Worm (Caenorhabditis elegans) whole organism, L2 larva: ENCODE data around the gene lgc-21.

ENCODE experiments used
- C34F6.9 ChIP-seq: fragments of 150-350 bp; optimal IDR thresholded peaks from 2 replicates; lab custom pipeline; 2014; ENCODE audit warnings: missing biosample characterization, missing genetic modification characterization
- F13H6.1 ChIP-seq: sonication (generic microtip); optimal IDR thresholded peaks from 2 replicates; lab custom pipeline; 2016; ENCODE audit warnings: missing genetic modification characterization, missing compliant biosample characterization
- R02D3.7 ChIP-seq: fragments of 150-350 bp; optimal IDR thresholded peaks from 2 replicates; lab custom pipeline; 2014; ENCODE audit warnings: missing biosample characterization, missing genetic modification characterization
- Y55F3AM.14 ChIP-seq: fragments of 200-800 bp; sonication (Bioruptor generic); optimal IDR thresholded peaks from 2 replicates; lab custom pipeline; 2018; ENCODE audit warnings: mild to moderate bottlenecking, missing genetic modification characterization, missing compliant biosample characterization
- ZK546.5 ChIP-seq: sonication (generic microtip); optimal IDR thresholded peaks from 2 replicates; lab custom pipeline; 2017; ENCODE audit warnings: missing biosample characterization, missing genetic modification characterization
- alr-1 ChIP-seq: fragments of 150-350 bp; optimal IDR thresholded peaks from 2 replicates; lab custom pipeline; 2014; ENCODE audit warnings: missing biosample characterization, missing genetic modification characterization
- aly-2 ChIP-seq: fragments of 150-350 bp; optimal IDR thresholded peaks from 2 replicates; lab custom pipeline; 2014; ENCODE audit warnings: missing biosample characterization, missing genetic modification characterization
- ama-1 ChIP-seq: fragments of 150-350 bp; optimal IDR thresholded peaks from 2 replicates; lab custom pipeline; 2018; ENCODE audit warnings: inconsistent platforms
- blmp-1 ChIP-seq: sonication (generic microtip); optimal IDR thresholded peaks from 2 replicates; lab custom pipeline; 2017; ENCODE audit warnings: missing genetic modification characterization, mild to moderate bottlenecking, missing compliant biosample characterization, antibody characterized with exemption, moderate library complexity; ENCODE audit not compliant: insufficient read depth
- ceh-16 ChIP-seq: fragments of 150-350 bp; optimal IDR thresholded peaks from 2 replicates; lab custom pipeline; 2014; ENCODE audit warnings: missing biosample characterization, missing genetic modification characterization
- ceh-82 ChIP-seq: fragments of 150-350 bp; optimal IDR thresholded peaks from 2 replicates; lab custom pipeline; 2014; ENCODE audit warnings: missing biosample characterization, missing genetic modification characterization
- crh-2 ChIP-seq: sonication (generic microtip); optimal IDR thresholded peaks from 2 replicates; lab custom pipeline; 2017; ENCODE audit warnings: missing biosample characterization, missing genetic modification characterization
- dmd-4 ChIP-seq: sonication (generic microtip); optimal IDR thresholded peaks from 2 replicates; lab custom pipeline; 2017; ENCODE audit warnings: missing biosample characterization, missing genetic modification characterization
- egl-27 ChIP-seq: sonication (generic microtip); optimal IDR thresholded peaks from 3 replicates; lab custom pipeline; 2017; ENCODE audit warnings: missing biosample characterization, missing genetic modification reagents, missing genetic modification characterization
- elt-1 ChIP-seq: fragments of 150-350 bp; optimal IDR thresholded peaks from 2 replicates; lab custom pipeline; 2014; ENCODE audit warnings: missing biosample characterization, missing genetic modification characterization
- elt-3 ChIP-seq: sonication (generic microtip); optimal IDR thresholded peaks from 2 replicates; lab custom pipeline; 2017; ENCODE audit warnings: missing biosample characterization, missing genetic modification characterization
- fos-1 ChIP-seq: fragments of 150-350 bp; optimal IDR thresholded peaks from 2 replicates; lab custom pipeline; 2014; ENCODE audit warnings: missing biosample characterization, missing genetic modification characterization
- gmeb-1 ChIP-seq: fragments of 150-350 bp; optimal IDR thresholded peaks from 2 replicates; lab custom pipeline; 2014; ENCODE audit warnings: missing biosample characterization, missing genetic modification characterization
- lin-11 ChIP-seq: fragments of 150-350 bp; sonication (generic microtip); optimal IDR thresholded peaks from 2 replicates; lab custom pipeline; 2014; ENCODE audit warnings: missing biosample characterization, missing genetic modification characterization, inconsistent platforms, mixed read lengths
- lin-13 ChIP-seq: fragments of 150-350 bp; optimal IDR thresholded peaks from 2 replicates; lab custom pipeline; 2014; ENCODE audit warnings: missing biosample characterization, missing genetic modification reagents, missing genetic modification characterization
- lin-39 ChIP-seq: fragments of 150-350 bp; optimal IDR thresholded peaks from 2 replicates; lab custom pipeline; 2014; ENCODE audit warnings: missing biosample characterization, missing genetic modification reagents, missing genetic modification characterization
- lsy-2 ChIP-seq, 2 experiments: fragments of 150-350 bp in 1 of 2; sonication (generic microtip) in 1 of 2; optimal IDR thresholded peaks; 2 replicates each; lab custom pipeline; 2014 to 2017; ENCODE audit warnings: missing biosample characterization in 2 of 2, missing genetic modification characterization in 2 of 2
- mab-5 ChIP-seq: fragments of 150-350 bp; optimal IDR thresholded peaks from 2 replicates; lab custom pipeline; 2014; ENCODE audit warnings: missing biosample characterization, missing genetic modification characterization
- mbf-1 ChIP-seq: sonication (generic microtip); optimal IDR thresholded peaks from 2 replicates; lab custom pipeline; 2017; ENCODE audit warnings: missing biosample characterization, missing genetic modification characterization
- mdl-1 ChIP-seq, 2 experiments: fragments of 150-350 bp in 1 of 2; sonication (generic microtip) in 1 of 2; optimal IDR thresholded peaks; 2 replicates each; lab custom pipeline; 2017; ENCODE audit warnings: missing biosample characterization in 2 of 2, missing genetic modification characterization in 2 of 2
- nhr-10 ChIP-seq: sonication (generic microtip); optimal IDR thresholded peaks from 2 replicates; lab custom pipeline; 2017; ENCODE audit warnings: missing biosample characterization, missing genetic modification characterization
- nhr-11 ChIP-seq: fragments of 150-350 bp; optimal IDR thresholded peaks from 2 replicates; lab custom pipeline; 2014; ENCODE audit warnings: missing biosample characterization, missing genetic modification characterization
- nhr-12 ChIP-seq: fragments of 150-350 bp; optimal IDR thresholded peaks from 2 replicates; lab custom pipeline; 2014; ENCODE audit warnings: missing biosample characterization, missing genetic modification characterization
- nhr-129 ChIP-seq: fragments of 150-350 bp; optimal IDR thresholded peaks from 2 replicates; lab custom pipeline; 2014; ENCODE audit warnings: missing biosample characterization, missing genetic modification characterization
- nhr-21 ChIP-seq: fragments of 150-350 bp; optimal IDR thresholded peaks from 2 replicates; lab custom pipeline; 2014; ENCODE audit warnings: missing biosample characterization, missing genetic modification characterization
- nhr-23 ChIP-seq: fragments of 150-350 bp; optimal IDR thresholded peaks from 2 replicates; lab custom pipeline; 2014; ENCODE audit warnings: missing biosample characterization, missing genetic modification reagents, missing genetic modification characterization
- nhr-237 ChIP-seq: fragments of 150-350 bp; optimal IDR thresholded peaks from 2 replicates; lab custom pipeline; 2014; ENCODE audit warnings: missing biosample characterization, missing genetic modification characterization
- nhr-25 ChIP-seq: fragments of 150-350 bp; sonication (generic microtip); optimal IDR thresholded peaks from 3 replicates; lab custom pipeline; 2014; ENCODE audit warnings: missing biosample characterization, missing genetic modification characterization
- nhr-6 ChIP-seq: fragments of 150-350 bp; optimal IDR thresholded peaks from 2 replicates; lab custom pipeline; 2014; ENCODE audit warnings: missing biosample characterization, missing genetic modification characterization
- nhr-77 ChIP-seq: fragments of 150-350 bp; optimal IDR thresholded peaks from 2 replicates; lab custom pipeline; 2014; ENCODE audit warnings: missing biosample characterization, missing genetic modification characterization
- peb-1 ChIP-seq: fragments of 150-350 bp; optimal IDR thresholded peaks from 2 replicates; lab custom pipeline; 2014; ENCODE audit warnings: missing biosample characterization, missing genetic modification characterization
- sem-4 ChIP-seq: fragments of 150-350 bp; optimal IDR thresholded peaks from 2 replicates; lab custom pipeline; 2014; ENCODE audit warnings: missing biosample characterization, missing genetic modification reagents, missing genetic modification characterization
- skn-1 ChIP-seq: sonication (generic microtip); optimal IDR thresholded peaks from 2 replicates; lab custom pipeline; 2017; ENCODE audit warnings: missing biosample characterization, missing genetic modification characterization
- sma-9 ChIP-seq, 2 experiments: fragments of 150-350 bp in 1 of 2; sonication (generic microtip) in 1 of 2; optimal IDR thresholded peaks; 2 replicates each; lab custom pipeline; 2014 to 2016; ENCODE audit warnings: missing genetic modification characterization in 2 of 2, mild to moderate bottlenecking in 1 of 2, missing biosample characterization in 1 of 2, missing compliant biosample characterization in 1 of 2, missing genetic modification reagents in 1 of 2, moderate library complexity in 1 of 2
- snpc-4 ChIP-seq: fragments of 150-350 bp; optimal IDR thresholded peaks from 2 replicates; lab custom pipeline; 2014; ENCODE audit warnings: missing biosample characterization, missing genetic modification characterization
- unc-39 ChIP-seq: fragments of 150-350 bp; optimal IDR thresholded peaks from 2 replicates; lab custom pipeline; 2014; ENCODE audit warnings: missing biosample characterization, missing genetic modification characterization
- unc-55 ChIP-seq: fragments of 150-350 bp; sonication (generic microtip); optimal IDR thresholded peaks from 3 replicates; lab custom pipeline; 2014; ENCODE audit warnings: missing biosample characterization, missing genetic modification reagents, missing genetic modification characterization
- unc-62 ChIP-seq: fragments of 150-350 bp; optimal IDR thresholded peaks from 2 replicates; lab custom pipeline; 2014; ENCODE audit warnings: missing biosample characterization, missing genetic modification reagents, missing genetic modification characterization
- zag-1 ChIP-seq: fragments of 150-350 bp; optimal IDR thresholded peaks from 2 replicates; lab custom pipeline; 2014; ENCODE audit warnings: missing biosample characterization, missing genetic modification characterization
- ztf-1 ChIP-seq: fragments of 200-800 bp; sonication (Bioruptor generic); conservative IDR thresholded peaks from 2 replicates; pipeline ENCODE4 v1.3.6; 2022; ENCODE audit warnings: missing genetic modification characterization, missing compliant biosample characterization
- ztf-11 ChIP-seq: sonication (generic microtip); optimal IDR thresholded peaks from 2 replicates; lab custom pipeline; 2017; ENCODE audit warnings: missing biosample characterization, missing genetic modification characterization
- ztf-4 ChIP-seq: fragments of 150-350 bp; optimal IDR thresholded peaks from 2 replicates; lab custom pipeline; 2014; ENCODE audit warnings: missing biosample characterization, missing genetic modification characterization

lgc-21 gene

ce11 chrX:14016698-14017097 lies 51.1 kb downstream of the lgc-21 start:
- TF ChIP-seq ceh-82 (peak; percentile 2), Y55F3AM.14 (peak; percentile 4), sma-9 (GFP tag; optimal IDR thresholded peaks at IDR 0.05; lab: Kevin White, UChicago) (peak; percentile 76), sma-9 (tag; optimal IDR thresholded peaks at IDR 0.05; lab: Kevin White, UChicago) (no peak), nhr-21 (tag; lab: Kevin White, UChicago) (no peak), mdl-1 (tag; optimal IDR thresholded peaks at IDR 0.05; lab: Kevin White, UChicago) (peak in 1 of 2 experiments; percentile 66), C34F6.9 (peak; percentile 81), nhr-237 (tag; lab: Kevin White, UChicago) (no peak), nhr-25 (tag; lab: Kevin White, UChicago) (no peak), dmd-4 (tag; lab: Kevin White, UChicago) (no peak), nhr-129 (peak; percentile 61), alr-1 (no peak), ZK546.5 (tag; lab: Kevin White, UChicago) (no peak), peb-1 (tag; lab: Kevin White, UChicago) (no peak), lin-11 (tag; lab: Kevin White, UChicago) (peak; percentile 15), F13H6.1 (tag; lab: Kevin White, UChicago) (peak; percentile 88), nhr-6 (peak; percentile 19), ceh-16 (tag; lab: Kevin White, UChicago) (no peak), nhr-12 (no peak), mbf-1 (tag; lab: Kevin White, UChicago) (no peak), zag-1 (tag; lab: Kevin White, UChicago) (peak; percentile 78), snpc-4 (tag; lab: Kevin White, UChicago) (no peak), ztf-4 (tag; lab: Kevin White, UChicago) (peak; percentile 66), fos-1 (no peak), unc-39 (tag; lab: Kevin White, UChicago) (no peak), blmp-1 (tag; lab: Kevin White, UChicago) (no peak), lsy-2 (tag; optimal IDR thresholded peaks at IDR 0.05; lab: Kevin White, UChicago) (peak in 1 of 2 experiments; percentile 74), mab-5 (tag; lab: Kevin White, UChicago) (peak; percentile 46), ztf-11 (tag; lab: Kevin White, UChicago) (no peak), unc-55 (GFP tag; lab: Kevin White, UChicago) (peak; percentile 63), nhr-10 (tag; lab: Kevin White, UChicago) (no peak), lin-13 (GFP tag; lab: Kevin White, UChicago) (peak; percentile 65), crh-2 (tag; lab: Kevin White, UChicago) (peak; percentile 8), elt-3 (tag; lab: Kevin White, UChicago) (no peak), sem-4 (tag; lab: Kevin White, UChicago) (peak; percentile 4), lin-39 (tag; lab: Kevin White, UChicago) (no peak), nhr-23 (tag; lab: Kevin White, UChicago) (no peak)
- TF ChIP-seq, all 48 proteins: peak for 17

DNA sequence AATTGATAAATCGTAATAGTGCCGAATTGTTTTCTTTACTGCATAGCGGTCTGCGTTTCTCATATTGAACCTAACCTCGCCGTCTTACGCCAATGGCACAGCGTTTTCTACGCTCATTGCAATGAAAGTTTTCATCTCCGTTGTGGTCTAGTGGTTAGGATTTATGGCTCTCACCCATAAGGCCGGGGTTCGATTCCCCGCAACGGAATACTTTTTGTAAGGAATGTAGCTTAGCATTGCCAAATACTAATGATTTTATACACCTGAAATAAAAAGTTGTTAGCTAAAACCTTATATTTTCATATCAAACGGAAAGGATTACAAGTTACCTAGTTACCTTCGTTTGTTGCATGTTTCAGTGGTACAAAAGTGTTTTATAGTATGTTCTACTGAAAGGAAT lies 52.0 kb downstream of the lgc-21 start:
- TF ChIP-seq nhr-10 (tag; lab: Kevin White, UChicago) = no peak
- no peak for TF ChIP-seq lin-39 (tag; lab: Kevin White, UChicago)
- TF ChIP-seq nhr-25 (tag; lab: Kevin White, UChicago) = peak; percentile 10
- TF ChIP-seq blmp-1 (tag; lab: Kevin White, UChicago) = peak; percentile 8
- no peak for TF ChIP-seq nhr-237 (tag; lab: Kevin White, UChicago)
- TF ChIP-seq ztf-4 (tag; lab: Kevin White, UChicago) = peak; percentile 67
- peak in 1 of 2 experiments; percentile 41 for TF ChIP-seq lsy-2 (tag; optimal IDR thresholded peaks at IDR 0.05; lab: Kevin White, UChicago)
- TF ChIP-seq nhr-6 = peak; percentile 72
- TF ChIP-seq ztf-11 (tag; lab: Kevin White, UChicago) = no peak
- TF ChIP-seq lin-11 (tag; lab: Kevin White, UChicago) = peak; percentile 78
- TF ChIP-seq ama-1 (lab: Kevin White, UChicago) = no peak
- TF ChIP-seq mdl-1 (tag; optimal IDR thresholded peaks at IDR 0.05; lab: Kevin White, UChicago) = peak in 1 of 2 experiments; percentile 49
- TF ChIP-seq nhr-11 (tag; lab: Kevin White, UChicago) = peak; percentile 43
- TF ChIP-seq elt-3 (tag; lab: Kevin White, UChicago) = no peak
- TF ChIP-seq ceh-82 = no peak
- no peak for TF ChIP-seq dmd-4 (tag; lab: Kevin White, UChicago)
- TF ChIP-seq nhr-12 = no peak
- no peak for TF ChIP-seq elt-1
- TF ChIP-seq snpc-4 (tag; lab: Kevin White, UChicago) = peak; percentile 50
- TF ChIP-seq ceh-16 (tag; lab: Kevin White, UChicago) = no peak
- TF ChIP-seq nhr-77 (tag; lab: Kevin White, UChicago) = no peak
- TF ChIP-seq unc-55 (GFP tag; lab: Kevin White, UChicago) = peak; percentile 87
- peak; percentile 88 for TF ChIP-seq sma-9 (GFP tag; optimal IDR thresholded peaks at IDR 0.05; lab: Kevin White, UChicago)
- TF ChIP-seq sma-9 (tag; optimal IDR thresholded peaks at IDR 0.05; lab: Kevin White, UChicago) = no peak
- peak; percentile 63 for TF ChIP-seq Y55F3AM.14
- TF ChIP-seq nhr-129 = peak; percentile 92
- TF ChIP-seq R02D3.7 = no peak
- TF ChIP-seq mbf-1 (tag; lab: Kevin White, UChicago) = no peak
- TF ChIP-seq mab-5 (tag; lab: Kevin White, UChicago) = peak; percentile 73
- TF ChIP-seq unc-62 (GFP tag; lab: Kevin White, UChicago) = no peak
- peak; percentile 25 for TF ChIP-seq egl-27 (tag; lab: Kevin White, UChicago)
- TF ChIP-seq gmeb-1 (tag; lab: Kevin White, UChicago) = peak; percentile 45
- TF ChIP-seq ztf-1 (GFP tag; lab: Robert Waterston, UW) = no peak
- peak; percentile 76 for TF ChIP-seq lin-13 (GFP tag; lab: Kevin White, UChicago)
- no peak for TF ChIP-seq nhr-23 (tag; lab: Kevin White, UChicago)
- TF ChIP-seq F13H6.1 (tag; lab: Kevin White, UChicago) = peak; percentile 79
- TF ChIP-seq skn-1 (tag; lab: Kevin White, UChicago) = no peak
- TF ChIP-seq fos-1 = peak; percentile 78
- TF ChIP-seq zag-1 (tag; lab: Kevin White, UChicago) = peak; percentile 67
- TF ChIP-seq aly-2 (tag; lab: Kevin White, UChicago) = no peak
